Worm (Caenorhabditis elegans) whole organism, L4 larva: ENCODE results near the gene ZK856.4.

Experiments
- F10B5.3 ChIP-seq: sonication (generic microtip); optimal IDR thresholded peaks from 2 replicates; lab custom pipeline; 2016; ENCODE audit warnings: mild to moderate bottlenecking, missing genetic modification characterization, missing compliant biosample characterization
- F44E2.7 ChIP-seq: fragments of 200-800 bp; sonication (Bioruptor generic); IDR thresholded peaks from 2 replicates; pipeline ENCODE4 v2.1.2; 2022; ENCODE audit warnings: missing genetic modification characterization, missing compliant biosample characterization
- F49E8.2 ChIP-seq: sonication (generic microtip); optimal IDR thresholded peaks from 2 replicates; lab custom pipeline; 2016; ENCODE audit warnings: missing compliant biosample characterization, mild to moderate bottlenecking, missing genetic modification characterization, borderline replicate concordance
- R02D3.7 ChIP-seq: fragments of 150-350 bp; sonication (generic microtip); optimal IDR thresholded peaks from 3 replicates; lab custom pipeline; 2014; ENCODE audit warnings: missing biosample characterization, missing genetic modification characterization
- T26A8.4 ChIP-seq: fragments of 200-800 bp; sonication (Bioruptor generic); IDR thresholded peaks from 2 replicates; pipeline ENCODE4 v1.3.6; 2022; ENCODE audit warnings: missing genetic modification characterization, missing compliant biosample characterization
- Y105C5A.15 ChIP-seq: fragments of 200-800 bp; sonication (Bioruptor generic); IDR thresholded peaks from 2 replicates; pipeline ENCODE4 v1.3.6; 2022; ENCODE audit warnings: missing genetic modification characterization, missing compliant biosample characterization
- Y48G9A.11 ChIP-seq: fragments of 200-800 bp; sonication (Bioruptor generic); IDR thresholded peaks from 2 replicates; pipeline ENCODE4 v1.3.6; 2022; ENCODE audit warnings: missing genetic modification reagents, missing genetic modification characterization, missing compliant biosample characterization
- Y75B8A.6 ChIP-seq: fragments of 200-800 bp; sonication (Bioruptor generic); IDR thresholded peaks from 2 replicates; pipeline ENCODE4 v1.3.6; 2022; ENCODE audit warnings: missing genetic modification reagents, missing genetic modification characterization, missing compliant biosample characterization
- ZK546.5 ChIP-seq, 2 experiments: sonication (generic microtip); optimal IDR thresholded peaks; 2 replicates each; lab custom pipeline; 2017; ENCODE audit warnings: missing biosample characterization in 2 of 2, missing genetic modification characterization in 2 of 2
- ama-1 ChIP-seq: fragments of 150-350 bp; optimal IDR thresholded peaks from 2 replicates; lab custom pipeline; 2014; ENCODE audit warnings: inconsistent platforms, mixed read lengths
- arid-1 ChIP-seq: fragments of 200-800 bp; sonication (Bioruptor generic); conservative IDR thresholded peaks from 2 replicates; pipeline ENCODE4 v1.3.6; 2022; ENCODE audit warnings: missing genetic modification reagents, missing genetic modification characterization, missing compliant biosample characterization
- ceh-28 ChIP-seq: fragments of 150-350 bp; optimal IDR thresholded peaks from 2 replicates; lab custom pipeline; 2014; ENCODE audit warnings: missing biosample characterization, missing genetic modification reagents, missing genetic modification characterization
- ceh-44 ChIP-seq: fragments of 200-800 bp; sonication (Bioruptor generic); IDR thresholded peaks from 2 replicates; pipeline ENCODE4 v1.3.6; 2022; ENCODE audit warnings: missing genetic modification reagents, missing genetic modification characterization, missing compliant biosample characterization
- ceh-62 ChIP-seq: sonication (generic microtip); optimal IDR thresholded peaks from 2 replicates; lab custom pipeline; 2017; ENCODE audit warnings: missing biosample characterization, missing genetic modification characterization
- ces-1 ChIP-seq: fragments of 150-350 bp; sonication (generic microtip); optimal IDR thresholded peaks from 4 replicates; lab custom pipeline; 2014; ENCODE audit warnings: missing biosample characterization, missing genetic modification reagents, missing genetic modification characterization
- ctbp-1 ChIP-seq: fragments of 200-800 bp; sonication (Bioruptor generic); IDR thresholded peaks from 2 replicates; pipeline ENCODE4 v1.3.6; 2022; ENCODE audit warnings: missing genetic modification reagents, missing genetic modification characterization, missing compliant biosample characterization
- daf-16 ChIP-seq, 3 experiments: sonication (generic microtip); optimal IDR thresholded peaks; 2 replicates each; lab custom pipeline; 2016 to 2017; ENCODE audit warnings: missing genetic modification characterization in 3 of 3, missing genetic modification reagents in 3 of 3, mild to moderate bottlenecking in 2 of 3, missing compliant biosample characterization in 2 of 3, missing biosample characterization in 1 of 3, moderate library complexity in 1 of 3
- daf-19 ChIP-seq: fragments of 200-800 bp; sonication (Bioruptor generic); conservative IDR thresholded peaks from 2 replicates; pipeline ENCODE4 v1.3.6; 2022; ENCODE audit warnings: missing genetic modification characterization, missing compliant biosample characterization
- daf-8 ChIP-seq: fragments of 200-800 bp; sonication (Bioruptor generic); IDR thresholded peaks from 2 replicates; pipeline ENCODE4 v1.3.6; 2022; ENCODE audit warnings: missing genetic modification characterization, missing compliant biosample characterization
- duxl-1 ChIP-seq: sonication (generic microtip); optimal IDR thresholded peaks from 2 replicates; lab custom pipeline; 2016; ENCODE audit warnings: mild to moderate bottlenecking, missing genetic modification characterization, moderate library complexity, missing compliant biosample characterization; ENCODE audit not compliant: poor library complexity
- fkh-10 ChIP-seq: fragments of 150-350 bp; optimal IDR thresholded peaks from 2 replicates; lab custom pipeline; 2014; ENCODE audit warnings: missing biosample characterization, missing genetic modification reagents, missing genetic modification characterization
- fos-1 ChIP-seq: fragments of 150-350 bp; optimal IDR thresholded peaks from 2 replicates; lab custom pipeline; 2014; ENCODE audit warnings: missing biosample characterization, missing genetic modification characterization
- hif-1 ChIP-seq, 2 experiments: sonication (generic microtip); optimal IDR thresholded peaks; 2 replicates each; lab custom pipeline; 2016 to 2017; ENCODE audit warnings: missing compliant biosample characterization in 2 of 2, missing genetic modification characterization in 2 of 2, missing genetic modification reagents in 2 of 2, missing genotype in 2 of 2, mild to moderate bottlenecking in 1 of 2
- hlh-11 ChIP-seq: fragments of 200-800 bp; sonication (Bioruptor generic); optimal IDR thresholded peaks from 2 replicates; lab custom pipeline; 2018; ENCODE audit warnings: mild to moderate bottlenecking, missing genetic modification characterization, missing compliant biosample characterization
- hlh-30 ChIP-seq: sonication (generic microtip); optimal IDR thresholded peaks from 2 replicates; lab custom pipeline; 2017; ENCODE audit warnings: antibody characterized with exemption, mild to moderate bottlenecking, missing genetic modification characterization, missing compliant biosample characterization; ENCODE audit not compliant: insufficient read depth
- lin-38 ChIP-seq: fragments of 200-800 bp; sonication (Bioruptor generic); IDR thresholded peaks from 2 replicates; pipeline ENCODE4 v1.3.6; 2022; ENCODE audit warnings: missing genetic modification reagents, missing genetic modification characterization, missing compliant biosample characterization
- lin-39 ChIP-seq: fragments of 150-350 bp; optimal IDR thresholded peaks from 2 replicates; lab custom pipeline; 2014; ENCODE audit warnings: missing biosample characterization, missing genetic modification reagents, missing genetic modification characterization
- madf-5 ChIP-seq, 2 experiments: fragments of 200-800 bp; sonication (Bioruptor generic); IDR thresholded peaks; 2 replicates each; pipeline ENCODE4 v1.3.6; 2022; ENCODE audit warnings: missing compliant biosample characterization in 2 of 2, missing genetic modification characterization in 2 of 2
- madf-9 ChIP-seq: fragments of 200-800 bp; sonication (Bioruptor generic); conservative IDR thresholded peaks from 2 replicates; pipeline ENCODE4 v1.3.6; 2022; ENCODE audit warnings: missing genetic modification reagents, missing genetic modification characterization, missing compliant biosample characterization
- mdl-1 ChIP-seq, 2 experiments: fragments of 150-350 bp in 1 of 2; sonication (generic microtip) in 1 of 2; optimal IDR thresholded peaks; 2 replicates each; lab custom pipeline; 2014 to 2017; ENCODE audit warnings: missing biosample characterization in 2 of 2, missing genetic modification characterization in 2 of 2
- mdt-29 ChIP-seq: fragments of 200-800 bp; sonication (Bioruptor generic); IDR thresholded peaks from 2 replicates; pipeline ENCODE4 v1.3.6; 2022; ENCODE audit warnings: missing genetic modification reagents, missing genetic modification characterization, missing compliant biosample characterization
- mep-1 ChIP-seq: fragments of 150-350 bp; sonication (generic microtip); optimal IDR thresholded peaks from 3 replicates; lab custom pipeline; 2014; ENCODE audit warnings: missing biosample characterization, missing genetic modification characterization
- mxl-2 ChIP-seq: fragments of 200-800 bp; sonication (Bioruptor generic); conservative IDR thresholded peaks from 2 replicates; pipeline ENCODE4 v1.3.6; 2022; ENCODE audit warnings: missing genetic modification reagents, missing genetic modification characterization, missing compliant biosample characterization
- nhr-111 ChIP-seq: fragments of 200-800 bp; sonication (Bioruptor generic); optimal IDR thresholded peaks from 2 replicates; lab custom pipeline; 2018; ENCODE audit warnings: mild to moderate bottlenecking, missing genetic modification characterization, missing compliant biosample characterization
- nhr-237 ChIP-seq: sonication (generic microtip); optimal IDR thresholded peaks from 2 replicates; lab custom pipeline; 2017; ENCODE audit warnings: missing biosample characterization, missing genetic modification characterization
- nhr-25 ChIP-seq: sonication (generic microtip); optimal IDR thresholded peaks from 2 replicates; lab custom pipeline; 2017; ENCODE audit warnings: missing genetic modification characterization, mild to moderate bottlenecking, missing compliant biosample characterization, antibody characterized with exemption, moderate library complexity, borderline replicate concordance; ENCODE audit not compliant: insufficient read depth
- nhr-28 ChIP-seq: fragments of 150-350 bp; optimal IDR thresholded peaks from 2 replicates; lab custom pipeline; 2014; ENCODE audit warnings: missing biosample characterization, missing genetic modification characterization
- php-3 ChIP-seq: fragments of 200-800 bp; sonication (Bioruptor generic); IDR thresholded peaks from 2 replicates; pipeline ENCODE4 v1.3.6; 2022; ENCODE audit warnings: missing genetic modification reagents, missing genetic modification characterization, missing compliant biosample characterization
- pqm-1 ChIP-seq: sonication (generic microtip); optimal IDR thresholded peaks from 2 replicates; lab custom pipeline; 2017; ENCODE audit warnings: missing biosample characterization, missing genetic modification characterization
- saeg-2 ChIP-seq: fragments of 200-800 bp; sonication (Bioruptor generic); IDR thresholded peaks from 2 replicates; pipeline ENCODE4 v1.3.6; 2022; ENCODE audit warnings: missing genetic modification reagents, missing genetic modification characterization, missing compliant biosample characterization
- sdz-12 ChIP-seq: fragments of 200-800 bp; sonication (Bioruptor generic); optimal IDR thresholded peaks from 2 replicates; lab custom pipeline; 2018; ENCODE audit warnings: mild to moderate bottlenecking, missing genetic modification characterization, missing compliant biosample characterization
- set-16 ChIP-seq: fragments of 200-800 bp; sonication (Bioruptor generic); IDR thresholded peaks from 2 replicates; pipeline ENCODE4 v1.3.6; 2022; ENCODE audit warnings: missing genetic modification reagents, missing genetic modification characterization, missing compliant biosample characterization
- skn-1 ChIP-seq: fragments of 150-350 bp; optimal IDR thresholded peaks from 2 replicates; lab custom pipeline; 2014; ENCODE audit warnings: missing biosample characterization, missing genetic modification characterization
- snpc-4 ChIP-seq: fragments of 150-350 bp; optimal IDR thresholded peaks from 2 replicates; lab custom pipeline; 2014; ENCODE audit warnings: missing biosample characterization, missing genetic modification characterization
- tag-97 ChIP-seq: fragments of 200-800 bp; sonication (Bioruptor generic); IDR thresholded peaks from 2 replicates; pipeline ENCODE4 v1.3.6; 2022; ENCODE audit warnings: missing genetic modification characterization, missing compliant biosample characterization
- tra-1 ChIP-seq: fragments of 200-800 bp; sonication (Bioruptor generic); IDR thresholded peaks from 2 replicates; pipeline ENCODE4 v1.3.6; 2022; ENCODE audit warnings: missing genetic modification reagents, missing genetic modification characterization, missing compliant biosample characterization
- unc-62 ChIP-seq, 3 experiments: fragments of 150-350 bp in 1 of 3; sonication (generic microtip); optimal IDR thresholded peaks in 2 of 3; peaks in 1 of 3; 1 replicate in 1 of 3; 2 replicates in 2 of 3; lab custom pipeline; 2014 to 2017; ENCODE audit warnings: missing biosample characterization in 3 of 3, missing genetic modification characterization in 3 of 3, missing genetic modification reagents in 3 of 3, missing genotype in 1 of 3
- zfp-2 ChIP-seq: sonication (generic microtip); optimal IDR thresholded peaks from 2 replicates; lab custom pipeline; 2016; ENCODE audit warnings: mild to moderate bottlenecking, missing genetic modification characterization, missing compliant biosample characterization
- zip-11 ChIP-seq: fragments of 200-800 bp; sonication (Bioruptor generic); IDR thresholded peaks from 2 replicates; pipeline ENCODE4 v1.3.6; 2022; ENCODE audit warnings: missing genetic modification characterization, missing compliant biosample characterization
- zip-2 ChIP-seq: fragments of 150-350 bp; optimal IDR thresholded peaks from 2 replicates; lab custom pipeline; 2014; ENCODE audit warnings: missing biosample characterization, missing genetic modification characterization

ZK856.4 gene

ce11 chrV:10190081-10190556 lies 7.0 kb downstream of the ZK856.4 start, which contains the start of gene ZK856.5 (continued):
- TF ChIP-seq nhr-237, result no peak
- TF ChIP-seq madf-9 (GFP tag; lab: Robert Waterston, UW), result no peak
- TF ChIP-seq ceh-28, result no peak
- TF ChIP-seq sdz-12, result no peak
- TF ChIP-seq tra-1, result peak; percentile 34; the same call in 1 of the 2 replicates
- no peak for TF ChIP-seq lin-38 (GFP tag; lab: Robert Waterston, UW)
- peak; percentile 76 for TF ChIP-seq pqm-1 (tag; lab: Kevin White, UChicago)
- no peak for TF ChIP-seq R02D3.7 (tag; lab: Kevin White, UChicago)
- no peak for TF ChIP-seq fkh-10 (GFP tag; lab: Kevin White, UChicago)
- no peak for TF ChIP-seq zip-2 (tag; lab: Kevin White, UChicago)
- no peak for TF ChIP-seq skn-1
- TF ChIP-seq set-16 (GFP tag; lab: Robert Waterston, UW), result no peak
- TF ChIP-seq hif-1 (tag; optimal IDR thresholded peaks at IDR 0.05; lab: Kevin White, UChicago), result no peak
- TF ChIP-seq zfp-2 (tag; lab: Kevin White, UChicago), result no peak
- no peak for TF ChIP-seq F10B5.3 (tag; lab: Kevin White, UChicago)
- no peak for TF ChIP-seq F49E8.2
- TF ChIP-seq snpc-4 (tag; lab: Kevin White, UChicago), result no peak
- TF ChIP-seq ceh-44 (GFP tag; lab: Robert Waterston, UW), result no peak
- TF ChIP-seq hlh-30 (tag; lab: Kevin White, UChicago), result peak; percentile 21
- no peak for TF ChIP-seq mep-1
- no peak for TF ChIP-seq saeg-2
- TF ChIP-seq daf-8 (GFP tag; lab: Robert Waterston, UW), result no peak
- peak; percentile 85 for TF ChIP-seq hlh-11 (tag; lab: Kevin White, UChicago)
- peak in 1 of 2 experiments; percentile 37 for TF ChIP-seq mdl-1 (tag; optimal IDR thresholded peaks at IDR 0.05; lab: Kevin White, UChicago)
- no peak for TF ChIP-seq zip-11
- TF ChIP-seq ctbp-1, result no peak
- TF ChIP-seq mdt-29 (GFP tag; lab: Robert Waterston, UW), result no peak
- TF ChIP-seq lin-39 (tag; lab: Kevin White, UChicago), result no peak
- no peak for TF ChIP-seq fos-1 (tag; lab: Kevin White, UChicago)
- no peak for TF ChIP-seq nhr-25 (tag; lab: Kevin White, UChicago)

DNA sequence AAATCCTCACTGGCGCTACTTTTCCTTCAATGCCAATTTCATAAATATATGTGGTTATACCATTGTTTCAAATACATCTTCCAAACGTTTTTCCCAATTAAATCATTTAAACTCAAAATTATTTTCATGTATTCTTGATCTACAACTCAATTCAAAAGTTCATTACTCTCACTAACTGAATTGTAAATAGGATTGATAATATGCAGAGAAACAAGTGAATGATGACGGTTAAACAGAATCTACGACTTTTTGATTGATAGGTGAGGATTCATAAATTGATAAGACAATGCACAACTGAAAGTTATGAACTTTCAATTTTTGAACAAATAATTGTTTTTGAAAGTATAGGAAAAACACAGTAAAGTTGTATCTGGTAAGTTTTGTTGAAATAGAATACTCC lies 8.2 kb downstream of the ZK856.4 start:
- TF ChIP-seq F44E2.7 (no peak), fos-1 (tag; lab: Kevin White, UChicago) (no peak), zfp-2 (tag; lab: Kevin White, UChicago) (no peak), nhr-111 (GFP tag; lab: Kevin White, UChicago) (no peak), ZK546.5 (tag; optimal IDR thresholded peaks at IDR 0.05; lab: Kevin White, UChicago) (no peak), ces-1 (GFP tag; lab: Kevin White, UChicago) (no peak), ama-1 (lab: Kevin White, UChicago) (no peak), saeg-2 (no peak), madf-5 (GFP tag; IDR thresholded peaks at IDR 0.05; lab: Robert Waterston, UW) (no peak), tag-97 (GFP tag; lab: Robert Waterston, UW) (no peak), arid-1 (no peak), T26A8.4 (GFP tag; lab: Robert Waterston, UW) (no peak), ceh-62 (no peak), Y48G9A.11 (no peak), daf-19 (no peak), mxl-2 (no peak), madf-9 (GFP tag; lab: Robert Waterston, UW) (no peak), daf-16 (GFP tag; optimal IDR thresholded peaks at IDR 0.05; lab: Kevin White, UChicago) (no peak), daf-16 (tag; optimal IDR thresholded peaks at IDR 0.05; lab: Kevin White, UChicago) (peak; percentile 91), ctbp-1 (no peak), Y75B8A.6 (no peak), duxl-1 (no peak), php-3 (peak; percentile 14; the same call in 1 of the 2 replicates), unc-62 (GFP tag; optimal IDR thresholded peaks at IDR 0.05 in 1 of 2; lab: Kevin White, UChicago) (peak in 1 of 2 experiments; percentile 13), unc-62 (tag; optimal IDR thresholded peaks at IDR 0.05; lab: Kevin White, UChicago) (no peak), nhr-28 (tag; lab: Kevin White, UChicago) (peak; percentile 23), Y105C5A.15 (GFP tag; lab: Robert Waterston, UW) (no peak), nhr-237 (no peak)
